Worm (Caenorhabditis elegans) whole organism, mixed stage, embryonic: Measurements from ENCODE around the gene C03F11.4.

ENCODE experiments used
- elt-3 ChIP-seq: fragments of 150-350 bp; optimal IDR thresholded peaks from 2 replicates; lab custom pipeline; 2014; ENCODE audit warnings: missing biosample characterization, missing genetic modification characterization
- nhr-12 ChIP-seq: fragments of 150-350 bp; optimal IDR thresholded peaks from 2 replicates; lab custom pipeline; 2014; ENCODE audit warnings: missing biosample characterization, missing genetic modification characterization
- nhr-237 ChIP-seq: fragments of 150-350 bp; optimal IDR thresholded peaks from 2 replicates; lab custom pipeline; 2014; ENCODE audit warnings: missing biosample characterization, missing genetic modification characterization
- snpc-4 ChIP-seq: fragments of 150-350 bp; optimal IDR thresholded peaks from 2 replicates; lab custom pipeline; 2014; ENCODE audit warnings: missing biosample characterization, missing genetic modification characterization
- unc-62 ChIP-seq: fragments of 150-350 bp; optimal IDR thresholded peaks from 2 replicates; lab custom pipeline; 2014; ENCODE audit warnings: missing biosample characterization, missing genetic modification reagents, missing genetic modification characterization
- ztf-11 ChIP-seq: fragments of 150-350 bp; optimal IDR thresholded peaks from 2 replicates; lab custom pipeline; 2014; ENCODE audit warnings: missing biosample characterization, missing genetic modification characterization

ce11 chrX:5413510-5413909 lies 7.3 kb upstream of the C03F11.4 start, which contains the start of gene pks-1:
- TF ChIP-seq elt-3 (no peak), snpc-4 (tag; lab: Kevin White, UChicago) (no peak), ztf-11 (tag; lab: Kevin White, UChicago) (no peak), nhr-12 (no peak), unc-62 (GFP tag; lab: Kevin White, UChicago) (no peak), nhr-237 (tag; lab: Kevin White, UChicago) (no peak)
